Fruit fly (Drosophila melanogaster) whole organism, embryonic: ENCODE measurements around the gene Send2.

Experiments used
- Abd-B ChIP-seq: fragments of 200-800 bp; sonication (Bioruptor generic); optimal IDR thresholded peaks from 2 replicates; lab custom pipeline; 2018; ENCODE audit warnings: missing biosample characterization, mild to moderate bottlenecking, missing genetic modification characterization, moderate library complexity
- Antp ChIP-seq: fragments of 200-800 bp; sonication (Bioruptor generic); optimal IDR thresholded peaks from 3 replicates; lab custom pipeline; 2016; ENCODE audit warnings: missing biosample characterization, missing genetic modification characterization
- Bdp1 ChIP-seq: fragments of 200-800 bp; sonication (Bioruptor generic); optimal IDR thresholded peaks from 3 replicates; lab custom pipeline; 2016; ENCODE audit warnings: missing biosample characterization, missing genetic modification characterization
- Bgb ChIP-seq: fragments of 200-800 bp; sonication (Bioruptor generic); IDR thresholded peaks from 2 replicates; pipeline ENCODE4 v1.3.6; 2022; ENCODE audit warnings: missing biosample characterization, missing genetic modification characterization; ENCODE audit not compliant: partially characterized antibody
- CG10366 ChIP-seq: fragments of 200-800 bp; sonication (Bioruptor generic); IDR thresholded peaks from 2 replicates; pipeline ENCODE4 v1.3.6; 2022; ENCODE audit warnings: missing biosample characterization, missing genetic modification characterization
- CG10431 ChIP-seq: fragments of 200-800 bp; sonication (Bioruptor generic); optimal IDR thresholded peaks from 3 replicates; lab custom pipeline; 2018; ENCODE audit warnings: missing biosample characterization, mild to moderate bottlenecking, missing genetic modification characterization
- CG14965 ChIP-seq: fragments of 200-800 bp; sonication (Bioruptor generic); optimal IDR thresholded peaks from 2 replicates; lab custom pipeline; 2016; ENCODE audit warnings: missing biosample characterization, missing genetic modification characterization, borderline replicate concordance
- CG1602 ChIP-seq: fragments of 200-800 bp; sonication (Bioruptor generic); optimal IDR thresholded peaks from 3 replicates; lab custom pipeline; 2016; ENCODE audit warnings: missing biosample characterization, missing genetic modification characterization
- CG1603 ChIP-seq: fragments of 200-800 bp; sonication (Bioruptor generic); optimal IDR thresholded peaks from 2 replicates; lab custom pipeline; 2019; ENCODE audit warnings: missing biosample characterization, mild to moderate bottlenecking, missing genetic modification characterization, moderate library complexity
- CG33557 ChIP-seq: fragments of 200-800 bp; sonication (Bioruptor generic); optimal IDR thresholded peaks from 2 replicates; lab custom pipeline; 2019; ENCODE audit warnings: missing biosample characterization, mild to moderate bottlenecking, missing genetic modification characterization, moderate library complexity
- CG3838 ChIP-seq: fragments of 200-800 bp; sonication (Bioruptor generic); optimal IDR thresholded peaks from 3 replicates; lab custom pipeline; 2016; ENCODE audit warnings: missing biosample characterization, missing genetic modification characterization
- CG4282 ChIP-seq: fragments of 200-800 bp; sonication (Bioruptor generic); optimal IDR thresholded peaks from 2 replicates; lab custom pipeline; 2016; ENCODE audit warnings: missing biosample characterization, missing genetic modification characterization
- CG4730 ChIP-seq: fragments of 200-800 bp; sonication (Bioruptor generic); IDR thresholded peaks from 2 replicates; pipeline ENCODE4 v1.3.6; 2022; ENCODE audit warnings: missing biosample characterization, missing genetic modification characterization
- CG6765 ChIP-seq: fragments of 200-800 bp; sonication (Bioruptor generic); optimal IDR thresholded peaks from 3 replicates; lab custom pipeline; 2017; ENCODE audit warnings: missing biosample characterization, mild to moderate bottlenecking, missing genetic modification characterization
- CG7987 ChIP-seq: fragments of 200-800 bp; sonication (Bioruptor generic); optimal IDR thresholded peaks from 2 replicates; lab custom pipeline; 2018; ENCODE audit warnings: missing biosample characterization, mild to moderate bottlenecking, missing genetic modification characterization, moderate library complexity
- CG8281 ChIP-seq: fragments of 200-800 bp; sonication (Bioruptor generic); optimal IDR thresholded peaks from 2 replicates; lab custom pipeline; 2018; ENCODE audit warnings: missing biosample characterization, mild to moderate bottlenecking, missing genetic modification characterization, moderate library complexity
- CG8290 ChIP-seq, 3 experiments: fragments of 200-800 bp; sonication (Bioruptor generic); optimal IDR thresholded peaks; 2 replicates each; lab custom pipeline; 2016 to 2019; ENCODE audit warnings: missing biosample characterization in 3 of 3, missing genetic modification characterization in 3 of 3, mild to moderate bottlenecking in 2 of 3, moderate library complexity in 1 of 3
- CG8924 ChIP-seq: fragments of 200-800 bp; optimal IDR thresholded peaks from 3 replicates; lab custom pipeline; 2019; ENCODE audit warnings: missing biosample characterization, mild to moderate bottlenecking, missing genetic modification characterization, moderate library complexity
- CG9215 ChIP-seq: fragments of 200-800 bp; sonication (Bioruptor generic); IDR thresholded peaks from 2 replicates; pipeline ENCODE4 v1.3.6; 2022; ENCODE audit warnings: missing biosample characterization, missing genetic modification characterization
- CTCF ChIP-seq: fragments of 200-800 bp; sonication (Bioruptor generic); optimal IDR thresholded peaks from 2 replicates; lab custom pipeline; 2017; ENCODE audit warnings: missing biosample characterization, mild to moderate bottlenecking, missing genetic modification characterization, moderate library complexity
- CkIIα-i1 ChIP-seq: fragments of 200-800 bp; sonication (Bioruptor generic); IDR thresholded peaks from 2 replicates; pipeline ENCODE4 v1.3.6; 2022; ENCODE audit warnings: missing biosample characterization, missing genetic modification characterization
- D19A ChIP-seq: fragments of 200-800 bp; optimal IDR thresholded peaks from 3 replicates; lab custom pipeline; 2019; ENCODE audit warnings: missing biosample characterization, mild to moderate bottlenecking, missing genetic modification characterization, moderate library complexity
- Deaf1 ChIP-seq: fragments of 200-800 bp; optimal IDR thresholded peaks from 3 replicates; lab custom pipeline; 2019; ENCODE audit warnings: missing biosample characterization, mild to moderate bottlenecking, missing genetic modification characterization, moderate library complexity
- Drgx ChIP-seq: fragments of 200-800 bp; sonication (Bioruptor generic); IDR thresholded peaks from 2 replicates; pipeline ENCODE4 v1.3.6; 2022; ENCODE audit warnings: missing biosample characterization, missing genetic modification characterization
- Fer2 ChIP-seq: fragments of 200-800 bp; sonication (Bioruptor generic); optimal IDR thresholded peaks from 2 replicates; lab custom pipeline; 2018; ENCODE audit warnings: missing biosample characterization, mild to moderate bottlenecking, missing genetic modification characterization, moderate library complexity
- GATAe ChIP-seq: fragments of 200-800 bp; sonication (Bioruptor generic); conservative IDR thresholded peaks from 2 replicates; pipeline ENCODE4 v1.3.6; 2022; ENCODE audit warnings: missing biosample characterization, missing genetic modification characterization
- Hr78 ChIP-seq, 2 experiments: fragments of 200-800 bp in 1 of 2; fragments of >200 bp in 1 of 2; sonication (Bioruptor generic) in 1 of 2; optimal IDR thresholded peaks; 2 replicates each; lab custom pipeline; 2017 to 2019; ENCODE audit warnings: missing biosample characterization in 2 of 2, missing genetic modification characterization in 2 of 2, mild to moderate bottlenecking in 1 of 2, moderate library complexity in 1 of 2
- Lpt ChIP-seq: fragments of >200 bp; optimal IDR thresholded peaks from 2 replicates; lab custom pipeline; 2018; ENCODE audit warnings: missing biosample characterization, missing genetic modification characterization
- Myb ChIP-seq: fragments of 200-800 bp; sonication (Bioruptor generic); optimal IDR thresholded peaks from 2 replicates; lab custom pipeline; 2016; ENCODE audit warnings: missing biosample characterization, missing genetic modification characterization
- bbx ChIP-seq: fragments of 200-800 bp; sonication (Bioruptor generic); IDR thresholded peaks from 2 replicates; pipeline ENCODE4 v1.3.6; 2022; ENCODE audit warnings: missing biosample characterization, missing genetic modification characterization; ENCODE audit not compliant: partially characterized antibody
- corto ChIP-seq: fragments of 200-800 bp; sonication (Bioruptor generic); optimal IDR thresholded peaks from 2 replicates; lab custom pipeline; 2016; ENCODE audit warnings: missing biosample characterization, mild to moderate bottlenecking, missing genetic modification characterization, moderate library complexity
- crol ChIP-seq: fragments of 200-800 bp; sonication (Bioruptor generic); IDR thresholded peaks from 2 replicates; pipeline ENCODE4 v1.3.6; 2022; ENCODE audit warnings: missing biosample characterization, missing genetic modification characterization
- disco-r ChIP-seq: fragments of 200-800 bp; sonication (Bioruptor generic); optimal IDR thresholded peaks from 2 replicates; lab custom pipeline; 2016; ENCODE audit warnings: missing biosample characterization, missing genetic modification characterization
- dmrt11E ChIP-seq: fragments of 200-800 bp; sonication (Bioruptor generic); optimal IDR thresholded peaks from 3 replicates; lab custom pipeline; 2018; ENCODE audit warnings: missing biosample characterization, mild to moderate bottlenecking, missing genetic modification characterization, moderate library complexity
- dmrt99B ChIP-seq: fragments of 200-800 bp; sonication (Bioruptor generic); optimal IDR thresholded peaks from 2 replicates; lab custom pipeline; 2018; ENCODE audit warnings: missing biosample characterization, mild to moderate bottlenecking, missing genetic modification characterization, moderate library complexity
- emc ChIP-seq: fragments of 200-800 bp; sonication (Bioruptor generic); optimal IDR thresholded peaks from 2 replicates; lab custom pipeline; 2016; ENCODE audit warnings: missing biosample characterization, missing genetic modification characterization
- eyg ChIP-seq: fragments of 200-800 bp; sonication (Bioruptor generic); optimal IDR thresholded peaks from 3 replicates; lab custom pipeline; 2016; ENCODE audit warnings: missing biosample characterization, missing genetic modification characterization
- gem ChIP-seq: fragments of 200-800 bp; sonication (Bioruptor generic); optimal IDR thresholded peaks from 2 replicates; lab custom pipeline; 2019; ENCODE audit warnings: missing biosample characterization, mild to moderate bottlenecking, missing genetic modification characterization, moderate library complexity
- her ChIP-seq: fragments of 200-800 bp; sonication (Bioruptor generic); optimal IDR thresholded peaks from 2 replicates; lab custom pipeline; 2016; ENCODE audit warnings: missing biosample characterization, missing genetic modification characterization
- inv ChIP-seq: fragments of 200-800 bp; sonication (Bioruptor generic); IDR thresholded peaks from 2 replicates; pipeline ENCODE4 v1.3.6; 2022; ENCODE audit warnings: missing biosample characterization, missing genetic modification characterization; ENCODE audit not compliant: partially characterized antibody
- luna ChIP-seq: fragments of 200-800 bp; sonication (Bioruptor generic); optimal IDR thresholded peaks from 2 replicates; lab custom pipeline; 2016; ENCODE audit warnings: missing biosample characterization, missing genetic modification characterization
- nom ChIP-seq: fragments of 200-800 bp; sonication (Bioruptor generic); optimal IDR thresholded peaks from 2 replicates; lab custom pipeline; 2017; ENCODE audit warnings: missing biosample characterization, missing genetic modification characterization, mild to moderate bottlenecking, moderate library complexity, missing genetic modification reagents
- odd ChIP-seq: fragments of 200-800 bp; sonication (Bioruptor generic); optimal IDR thresholded peaks from 2 replicates; lab custom pipeline; 2017; ENCODE audit warnings: missing biosample characterization, mild to moderate bottlenecking, missing genetic modification characterization
- onecut ChIP-seq: fragments of 200-800 bp; sonication (Bioruptor generic); IDR thresholded peaks from 2 replicates; pipeline ENCODE4 v1.3.6; 2022; ENCODE audit warnings: missing biosample characterization, missing genetic modification characterization
- pan ChIP-seq, 4 experiments: fragments of >200 bp in 3 of 4; fragments of 200-800 bp in 1 of 4; sonication (Bioruptor generic) in 1 of 4; optimal IDR thresholded peaks in 3 of 4; IDR thresholded peaks in 1 of 4; 2 replicates each; pipeline versions ENCODE4 v1.3.6 to Lab custom; 2017 to 2022; ENCODE audit warnings: missing biosample characterization in 2 of 4, missing genetic modification characterization in 2 of 4, mixed read lengths in 1 of 4
- prd ChIP-seq, 3 experiments: fragments of >200 bp in 2 of 3; fragments of 200-800 bp in 1 of 3; sonication (Bioruptor generic) in 1 of 3; optimal IDR thresholded peaks in 2 of 3; IDR thresholded peaks in 1 of 3; 2 replicates in 2 of 3; 3 replicates in 1 of 3; pipeline versions ENCODE4 v1.3.6 to Lab custom; 2017 to 2022; ENCODE audit warnings: missing biosample characterization in 1 of 3, missing genetic modification characterization in 1 of 3
- pros ChIP-seq: fragments of 200-800 bp; sonication (Bioruptor generic); optimal IDR thresholded peaks from 3 replicates; lab custom pipeline; 2019; ENCODE audit warnings: missing biosample characterization, mild to moderate bottlenecking, missing genetic modification characterization, moderate library complexity
- sisA ChIP-seq: fragments of 200-800 bp; sonication (Bioruptor generic); IDR thresholded peaks from 2 replicates; pipeline ENCODE4 v1.3.6; 2022; ENCODE audit warnings: missing biosample characterization, missing genetic modification characterization
- vfl ChIP-seq: fragments of 200-800 bp; sonication (Bioruptor generic); optimal IDR thresholded peaks from 2 replicates; lab custom pipeline; 2016; ENCODE audit warnings: missing biosample characterization, missing genetic modification characterization

Gene Send2

DNA sequence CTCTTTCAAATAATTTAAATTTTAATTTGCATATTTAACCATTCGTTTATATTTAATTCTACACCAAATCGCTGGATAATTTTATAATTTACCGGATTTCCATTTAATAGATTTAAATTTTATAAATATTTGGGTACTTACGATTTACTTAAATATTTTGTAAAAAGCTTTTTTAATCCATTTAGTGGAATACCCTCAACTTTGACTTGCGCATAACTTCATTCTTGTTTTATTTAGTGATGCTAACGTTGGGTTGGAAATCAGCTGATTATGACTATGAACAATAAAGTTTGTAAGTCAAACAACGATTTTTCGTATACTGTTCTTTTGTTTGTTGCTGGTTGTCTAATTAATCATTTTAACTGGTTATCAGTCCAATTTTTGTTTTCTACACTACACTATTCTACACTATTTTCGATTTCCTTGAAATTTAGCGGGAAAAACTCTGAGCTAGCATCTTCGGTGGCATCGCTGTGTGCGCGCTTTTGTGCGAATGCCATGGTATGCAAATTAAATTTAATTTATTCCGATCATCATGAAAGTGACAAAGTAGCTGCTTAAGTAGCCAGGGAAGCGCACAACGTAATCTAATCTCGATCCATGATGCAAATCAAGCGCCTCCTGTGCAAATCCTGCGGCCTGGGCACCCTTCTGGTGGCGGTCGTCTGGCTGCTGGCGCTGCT, 12.4 kb upstream of the Send2 start, which contains the start of gene Pgant35A (continued):
- TF ChIP-seq CG7987 (GFP tag; lab: Kevin White, UChicago) = no peak
- peak; percentile 8 for TF ChIP-seq vfl (GFP tag; lab: Kevin White, UChicago)
- TF ChIP-seq nom (GFP tag; lab: Kevin White, UChicago) = no peak
- TF ChIP-seq luna (GFP tag; lab: Kevin White, UChicago) = no peak
- no peak for TF ChIP-seq sisA (GFP tag; lab: Robert Waterston, UW)
- no peak for TF ChIP-seq CG3838 (GFP tag; lab: Kevin White, UChicago)
- TF ChIP-seq CG1603 (tag; lab: Kevin White, UChicago) = peak; percentile 56
- no peak for TF ChIP-seq onecut (GFP tag; lab: Robert Waterston, UW)
- no peak for TF ChIP-seq dmrt11E (tag; lab: Kevin White, UChicago)
- no peak for TF ChIP-seq Hr78 (GFP tag; optimal IDR thresholded peaks at IDR 0.05; lab: Kevin White, UChicago)
- no peak for TF ChIP-seq Fer2
- no peak for TF ChIP-seq GATAe (GFP tag; lab: Robert Waterston, UW)
- peak; percentile 29 for TF ChIP-seq Abd-B
- no peak for TF ChIP-seq Drgx (GFP tag; lab: Robert Waterston, UW)
- TF ChIP-seq eyg (GFP tag; lab: Kevin White, UChicago) = no peak
- no peak for TF ChIP-seq odd (GFP tag; lab: Kevin White, UChicago)
- TF ChIP-seq CG14965 = no peak
- peak; percentile 32 for TF ChIP-seq dmrt99B
- no peak for TF ChIP-seq CG8281 (tag; lab: Kevin White, UChicago)
- no peak for TF ChIP-seq Bgb (GFP tag; lab: Robert Waterston, UW)
- no peak for TF ChIP-seq CG10366
- no peak for TF ChIP-seq Deaf1 (tag; lab: Kevin White, UChicago)
- TF ChIP-seq bbx (GFP tag; lab: Robert Waterston, UW) = no peak
- TF ChIP-seq CG8290 (GFP tag; optimal IDR thresholded peaks at IDR 0.05; lab: Kevin White, UChicago) = no peak
- TF ChIP-seq CG8290 (tag; optimal IDR thresholded peaks at IDR 0.05; lab: Kevin White, UChicago) = peak in 1 of 2 experiments; percentile 37
- no peak for TF ChIP-seq emc (GFP tag; lab: Kevin White, UChicago)
- TF ChIP-seq inv (GFP tag; lab: Robert Waterston, UW) = no peak
- peak; percentile 46 for TF ChIP-seq D19A
- TF ChIP-seq her (GFP tag; lab: Kevin White, UChicago) = peak; percentile 6
- TF ChIP-seq CG10431 = no peak
- no peak for TF ChIP-seq Lpt (GFP tag; lab: Kevin White, UChicago)
- no peak for TF ChIP-seq CG4282 (GFP tag; lab: Kevin White, UChicago)
- no peak for TF ChIP-seq prd (optimal IDR thresholded peaks at IDR 0.05; lab: Kevin White, UChicago)
- peak; percentile 54; the same call in 2 of the 3 replicates for TF ChIP-seq prd (GFP tag; IDR thresholded peaks at IDR 0.05; lab: Robert Waterston, UW)
- no peak for TF ChIP-seq corto (GFP tag; lab: Kevin White, UChicago)
- TF ChIP-seq crol = no peak
- TF ChIP-seq Bdp1 (GFP tag; lab: Kevin White, UChicago) = no peak
- TF ChIP-seq gem (tag; lab: Kevin White, UChicago) = peak; percentile 69
- TF ChIP-seq Antp = no peak
- TF ChIP-seq disco-r (GFP tag; lab: Kevin White, UChicago) = no peak
- no peak for TF ChIP-seq CTCF (GFP tag; lab: Kevin White, UChicago)
- no peak for TF ChIP-seq CG33557 (GFP tag; lab: Kevin White, UChicago)
- TF ChIP-seq CG1602 (GFP tag; lab: Kevin White, UChicago) = no peak
- peak; percentile 40 for TF ChIP-seq CG8924
- no peak for TF ChIP-seq CG9215 (GFP tag; lab: Robert Waterston, UW)
- TF ChIP-seq pan (optimal IDR thresholded peaks at IDR 0.05; lab: Kevin White, UChicago) = no peak
- TF ChIP-seq pan (GFP tag; optimal IDR thresholded peaks at IDR 0.05 in 1 of 2, IDR thresholded peaks at IDR 0.05 in 1 of 2) = peak in 1 of 2 experiments; percentile 40
- TF ChIP-seq CG4730 = no peak
- TF ChIP-seq pros = no peak
- peak; percentile 37 for TF ChIP-seq Myb (GFP tag; lab: Kevin White, UChicago)
- no peak for TF ChIP-seq CG6765 (GFP tag; lab: Kevin White, UChicago)
- TF ChIP-seq CkIIα-i1 (GFP tag; lab: Robert Waterston, UW) = no peak
